Fruit fly (Drosophila melanogaster) whole organism, prepupa: Measurements from ENCODE around the gene CG43447.

Experiments used
- Blimp-1 ChIP-seq: fragments of 200-800 bp; sonication (Bioruptor generic); optimal IDR thresholded peaks from 3 replicates; lab custom pipeline; 2017; ENCODE audit warnings: missing biosample characterization, missing genetic modification characterization, mild to moderate bottlenecking, moderate library complexity, missing genetic modification reagents
- CG1621 ChIP-seq: fragments of 200-800 bp; sonication (Bioruptor generic); optimal IDR thresholded peaks from 3 replicates; lab custom pipeline; 2018; ENCODE audit warnings: missing biosample characterization, mild to moderate bottlenecking, missing genetic modification characterization
- CG16779 ChIP-seq: fragments of 200-800 bp; sonication (Bioruptor generic); optimal IDR thresholded peaks from 3 replicates; lab custom pipeline; 2017; ENCODE audit warnings: missing biosample characterization, mild to moderate bottlenecking, missing genetic modification characterization
- CG31627 ChIP-seq: fragments of 200-800 bp; sonication (Bioruptor generic); optimal IDR thresholded peaks from 3 replicates; lab custom pipeline; 2016; ENCODE audit warnings: missing biosample characterization, missing genetic modification characterization
- CG34406 ChIP-seq: fragments of 200-800 bp; sonication (Bioruptor generic); optimal IDR thresholded peaks from 3 replicates; lab custom pipeline; 2016; ENCODE audit warnings: missing biosample characterization, missing genetic modification characterization
- CG6792 ChIP-seq: fragments of 200-800 bp; sonication (Bioruptor generic); optimal IDR thresholded peaks from 3 replicates; lab custom pipeline; 2016; ENCODE audit warnings: missing biosample characterization, missing genetic modification characterization
- Hr39 ChIP-seq: fragments of 200-800 bp; sonication (Bioruptor generic); optimal IDR thresholded peaks from 2 replicates; lab custom pipeline; 2016; ENCODE audit warnings: missing biosample characterization, missing genetic modification characterization
- Sox102F ChIP-seq: fragments of 200-800 bp; sonication (Bioruptor generic); optimal IDR thresholded peaks from 2 replicates; lab custom pipeline; 2016; ENCODE audit warnings: missing biosample characterization, mild to moderate bottlenecking, missing genetic modification characterization
- achi ChIP-seq: fragments of 200-800 bp; sonication (Bioruptor generic); optimal IDR thresholded peaks from 3 replicates; lab custom pipeline; 2016; ENCODE audit warnings: missing biosample characterization, missing genetic modification characterization
- esn ChIP-seq: fragments of 200-800 bp; sonication (Bioruptor generic); optimal IDR thresholded peaks from 2 replicates; lab custom pipeline; 2016; ENCODE audit warnings: missing biosample characterization, mild to moderate bottlenecking, missing genetic modification characterization, moderate library complexity
- fd85E ChIP-seq: fragments of 200-800 bp; sonication (Bioruptor generic); optimal IDR thresholded peaks from 3 replicates; lab custom pipeline; 2016; ENCODE audit warnings: missing biosample characterization, missing genetic modification characterization
- lz ChIP-seq: fragments of 200-800 bp; sonication (Bioruptor generic); optimal IDR thresholded peaks from 3 replicates; lab custom pipeline; 2016; ENCODE audit warnings: missing biosample characterization, missing genetic modification characterization
- net ChIP-seq: fragments of 200-800 bp; sonication (Bioruptor generic); optimal IDR thresholded peaks from 3 replicates; lab custom pipeline; 2016; ENCODE audit warnings: missing biosample characterization, missing genetic modification characterization

dm6 chr3R:27462917-27463316 lies 22.8 kb downstream of the CG43447 start:
- no peak for TF ChIP-seq Blimp-1 (GFP tag; lab: Kevin White, UChicago)
- TF ChIP-seq achi (GFP tag; lab: Kevin White, UChicago) = no peak
- no peak for TF ChIP-seq Sox102F
- TF ChIP-seq fd85E (GFP tag; lab: Kevin White, UChicago) = no peak
- no peak for TF ChIP-seq Hr39 (GFP tag; lab: Kevin White, UChicago)
- TF ChIP-seq lz (GFP tag; lab: Kevin White, UChicago) = no peak
- TF ChIP-seq esn = no peak
- TF ChIP-seq CG31627 = no peak
- no peak for TF ChIP-seq CG6792 (GFP tag; lab: Kevin White, UChicago)
- no peak for TF ChIP-seq net (GFP tag; lab: Kevin White, UChicago)
- no peak for TF ChIP-seq CG1621 (tag; lab: Kevin White, UChicago)
- no peak for TF ChIP-seq CG16779 (tag; lab: Kevin White, UChicago)
- TF ChIP-seq CG34406 = no peak
